Fruit fly (Drosophila melanogaster): ENCODE measurements around the gene eEF1gamma.

Gene eEF1gamma

dm6 chr3R:29266607-29267006 is 46.6 kb downstream of the eEF1gamma start:
- TF ChIP-seq pzg (GFP tag; optimal IDR thresholded peaks at IDR 0.05) (no peak), ewg (GFP tag; optimal IDR thresholded peaks at IDR 0.05) (no peak), zen (tag; optimal IDR thresholded peaks at IDR 0.05) (peak; percentile 30), Sin3A (optimal IDR thresholded peaks at IDR 0.05) (no peak), CG10959 (GFP tag; IDR thresholded peaks at IDR 0.05) (0 out of 2 replicates have a peak, but pooled peaks have one; percentile 24), dmrt11E (tag; optimal IDR thresholded peaks at IDR 0.05) (peak; percentile 46), sr (GFP tag; IDR thresholded peaks at IDR 0.05) (no peak), CG11456 (GFP tag; IDR thresholded peaks at IDR 0.05) (no peak), nmo (GFP tag; optimal IDR thresholded peaks at IDR 0.05) (peak; percentile 12), grn (GFP tag; optimal IDR thresholded peaks at IDR 0.05) (no peak), D (optimal IDR thresholded peaks at IDR 0.05) (no peak), D (GFP tag; optimal IDR thresholded peaks at IDR 0.05) (peak; percentile 24), CG7357 (GFP tag; IDR thresholded peaks at IDR 0.05) (no peak), Dad (GFP tag; optimal IDR thresholded peaks at IDR 0.05) (no peak), CG4360 (GFP tag; IDR thresholded peaks at IDR 0.05) (no peak), pb (GFP tag; optimal IDR thresholded peaks at IDR 0.05) (no peak), Xrp1 (GFP tag; IDR thresholded peaks at IDR 0.05) (peak; percentile 41; the same call in 1 of the 2 replicates), Rx (GFP tag; IDR thresholded peaks at IDR 0.05) (no peak), CG17829 (tag; optimal IDR thresholded peaks at IDR 0.05) (peak; percentile 55), CG15696 (tag; optimal IDR thresholded peaks at IDR 0.05) (peak; percentile 71), Neu2 (GFP tag; optimal IDR thresholded peaks at IDR 0.05; ENCODE audit: borderline replicate concordance) (no peak), jigr1 (GFP tag; IDR thresholded peaks at IDR 0.05) (no peak), prd (optimal IDR thresholded peaks at IDR 0.05) (no peak), prd (GFP tag; IDR thresholded peaks at IDR 0.05) (peak; percentile 60; the same call in 2 of the 3 replicates), CG11247 (GFP tag; IDR thresholded peaks at IDR 0.05) (no peak), CG34422 (GFP tag; IDR thresholded peaks at IDR 0.05) (no peak), gem (tag; optimal IDR thresholded peaks at IDR 0.05) (peak; percentile 20), CG9215 (GFP tag; IDR thresholded peaks at IDR 0.05) (no peak), crol (GFP tag; IDR thresholded peaks at IDR 0.05) (no peak), croc (GFP tag; conservative IDR thresholded peaks at IDR 0.05) (no peak), gce (GFP tag; IDR thresholded peaks at IDR 0.05) (no peak), CG14667 (GFP tag; IDR thresholded peaks at IDR 0.05) (no peak), HLHmδ (GFP tag; optimal IDR thresholded peaks at IDR 0.05) (peak; percentile 50), phol (tag; optimal IDR thresholded peaks at IDR 0.05) (peak; percentile 29), mld (GFP tag; IDR thresholded peaks at IDR 0.05; ENCODE audit: partially characterized antibody) (no peak), CG31441 (GFP tag; IDR thresholded peaks at IDR 0.05) (0 out of 2 replicates have a peak, but pooled peaks have one; percentile 30), CG6765 (GFP tag; optimal IDR thresholded peaks at IDR 0.05) (no peak), CG6683 (GFP tag; optimal IDR thresholded peaks at IDR 0.05) (no peak), CG10979 (tag; optimal IDR thresholded peaks at IDR 0.05) (peak; percentile 56), Adf1 (GFP tag; IDR thresholded peaks at IDR 0.05) (no peak), Gsc (GFP tag; IDR thresholded peaks at IDR 0.05) (no peak), jumu (GFP tag; optimal IDR thresholded peaks at IDR 0.05) (no peak), Dbx (GFP tag; IDR thresholded peaks at IDR 0.05) (no peak), CG18011 (GFP tag; optimal IDR thresholded peaks at IDR 0.05) (no peak), NfI (GFP tag; optimal IDR thresholded peaks at IDR 0.05) (no peak), CG2712 (tag; optimal IDR thresholded peaks at IDR 0.05) (peak; percentile 54), CG14710 (tag; optimal IDR thresholded peaks at IDR 0.05) (peak; percentile 39), sd (tag; optimal IDR thresholded peaks at IDR 0.05) (no peak), CG17361 (GFP tag; IDR thresholded peaks at IDR 0.05) (peak; percentile 50), org-1 (GFP tag; optimal IDR thresholded peaks at IDR 0.05) (no peak), chinmo (GFP tag; IDR thresholded peaks at IDR 0.05; ENCODE audit: partially characterized antibody) (no peak), CG18476 (GFP tag; optimal IDR thresholded peaks at IDR 0.05) (no peak)

Measured in whole organism, embryonic.